Worm (Caenorhabditis elegans) whole organism, L4 larva: ENCODE data around the gene clpr-2.

Experiments used
- D1046.2 ChIP-seq: fragments of 200-800 bp; sonication (Bioruptor generic); IDR thresholded peaks from 2 replicates; pipeline ENCODE4 v1.3.6; 2022; ENCODE audit warnings: missing genetic modification characterization, missing compliant biosample characterization
- F10B5.3 ChIP-seq: sonication (generic microtip); optimal IDR thresholded peaks from 2 replicates; lab custom pipeline; 2016; ENCODE audit warnings: mild to moderate bottlenecking, missing genetic modification characterization, missing compliant biosample characterization
- F44E2.7 ChIP-seq: fragments of 200-800 bp; sonication (Bioruptor generic); IDR thresholded peaks from 2 replicates; pipeline ENCODE4 v2.1.2; 2022; ENCODE audit warnings: missing genetic modification characterization, missing compliant biosample characterization
- F49E8.2 ChIP-seq: sonication (generic microtip); optimal IDR thresholded peaks from 2 replicates; lab custom pipeline; 2016; ENCODE audit warnings: missing compliant biosample characterization, mild to moderate bottlenecking, missing genetic modification characterization, borderline replicate concordance
- R02D3.7 ChIP-seq: fragments of 150-350 bp; sonication (generic microtip); optimal IDR thresholded peaks from 3 replicates; lab custom pipeline; 2014; ENCODE audit warnings: missing biosample characterization, missing genetic modification characterization
- T26A8.4 ChIP-seq: fragments of 200-800 bp; sonication (Bioruptor generic); IDR thresholded peaks from 2 replicates; pipeline ENCODE4 v1.3.6; 2022; ENCODE audit warnings: missing genetic modification characterization, missing compliant biosample characterization
- Y5F2A.4 ChIP-seq: fragments of 200-800 bp; sonication (Bioruptor generic); optimal IDR thresholded peaks from 2 replicates; lab custom pipeline; 2018; ENCODE audit warnings: mild to moderate bottlenecking, missing genetic modification characterization, missing compliant biosample characterization
- ZK546.5 ChIP-seq, 2 experiments: sonication (generic microtip); optimal IDR thresholded peaks; 2 replicates each; lab custom pipeline; 2017; ENCODE audit warnings: missing biosample characterization in 2 of 2, missing genetic modification characterization in 2 of 2
- aha-1 ChIP-seq: fragments of 150-350 bp; peaks from one replicate; lab custom pipeline; 2014; ENCODE audit warnings: missing biosample characterization, missing genetic modification characterization
- aly-2 ChIP-seq: sonication (generic microtip); optimal IDR thresholded peaks from 2 replicates; lab custom pipeline; 2018; ENCODE audit warnings: missing biosample characterization, missing genetic modification characterization
- arid-1 ChIP-seq: fragments of 200-800 bp; sonication (Bioruptor generic); conservative IDR thresholded peaks from 2 replicates; pipeline ENCODE4 v1.3.6; 2022; ENCODE audit warnings: missing genetic modification reagents, missing genetic modification characterization, missing compliant biosample characterization
- attf-4 ChIP-seq: sonication (generic microtip); optimal IDR thresholded peaks from 3 replicates; lab custom pipeline; 2017; ENCODE audit warnings: missing biosample characterization, missing genetic modification characterization
- ceh-32 ChIP-seq: sonication (generic microtip); optimal IDR thresholded peaks from 2 replicates; lab custom pipeline; 2016; ENCODE audit warnings: mild to moderate bottlenecking, missing genetic modification characterization, missing compliant biosample characterization; ENCODE audit not compliant: poor library complexity
- dpl-1 ChIP-seq: fragments of 150-350 bp; optimal IDR thresholded peaks from 2 replicates; lab custom pipeline; 2014; ENCODE audit warnings: missing biosample characterization, missing genetic modification reagents, missing genetic modification characterization
- fos-1 ChIP-seq: fragments of 150-350 bp; optimal IDR thresholded peaks from 2 replicates; lab custom pipeline; 2014; ENCODE audit warnings: missing biosample characterization, missing genetic modification characterization
- hlh-30 ChIP-seq: sonication (generic microtip); optimal IDR thresholded peaks from 2 replicates; lab custom pipeline; 2017; ENCODE audit warnings: antibody characterized with exemption, mild to moderate bottlenecking, missing genetic modification characterization, missing compliant biosample characterization; ENCODE audit not compliant: insufficient read depth
- lim-7 ChIP-seq: fragments of 200-800 bp; sonication (Bioruptor generic); IDR thresholded peaks from 2 replicates; pipeline ENCODE4 v1.3.6; 2022; ENCODE audit warnings: missing genetic modification characterization, missing compliant biosample characterization
- lin-15B ChIP-seq: fragments of 150-350 bp; sonication (generic microtip); optimal IDR thresholded peaks from 3 replicates; lab custom pipeline; 2014; ENCODE audit warnings: missing biosample characterization, missing genetic modification characterization
- lsy-2 ChIP-seq, 2 experiments: fragments of 150-350 bp in 1 of 2; sonication (generic microtip) in 1 of 2; optimal IDR thresholded peaks; 2 replicates each; lab custom pipeline; 2014 to 2017; ENCODE audit warnings: missing biosample characterization in 2 of 2, missing genetic modification characterization in 2 of 2
- mdl-1 ChIP-seq, 2 experiments: fragments of 150-350 bp in 1 of 2; sonication (generic microtip) in 1 of 2; optimal IDR thresholded peaks; 2 replicates each; lab custom pipeline; 2014 to 2017; ENCODE audit warnings: missing biosample characterization in 2 of 2, missing genetic modification characterization in 2 of 2
- nhr-10 ChIP-seq: fragments of 150-350 bp; optimal IDR thresholded peaks from 2 replicates; lab custom pipeline; 2014; ENCODE audit warnings: missing biosample characterization, missing genetic modification characterization
- nhr-102 ChIP-seq: sonication (generic microtip); optimal IDR thresholded peaks from 2 replicates; lab custom pipeline; 2016; ENCODE audit warnings: mild to moderate bottlenecking, missing genetic modification characterization, moderate library complexity, missing compliant biosample characterization
- nhr-25 ChIP-seq: sonication (generic microtip); optimal IDR thresholded peaks from 2 replicates; lab custom pipeline; 2017; ENCODE audit warnings: missing genetic modification characterization, mild to moderate bottlenecking, missing compliant biosample characterization, antibody characterized with exemption, moderate library complexity, borderline replicate concordance; ENCODE audit not compliant: insufficient read depth
- nhr-41 ChIP-seq: fragments of 200-800 bp; sonication (Bioruptor generic); IDR thresholded peaks from 2 replicates; pipeline ENCODE4 v1.3.6; 2022; ENCODE audit warnings: missing genetic modification reagents, missing genetic modification characterization, missing compliant biosample characterization
- nhr-48 ChIP-seq: sonication (generic microtip); optimal IDR thresholded peaks from 2 replicates; lab custom pipeline; 2016; ENCODE audit warnings: mild to moderate bottlenecking, missing genetic modification characterization, missing compliant biosample characterization
- nhr-6 ChIP-seq: fragments of 150-350 bp; optimal IDR thresholded peaks from 2 replicates; lab custom pipeline; 2014; ENCODE audit warnings: missing biosample characterization, missing genetic modification characterization
- php-3 ChIP-seq: fragments of 200-800 bp; sonication (Bioruptor generic); IDR thresholded peaks from 2 replicates; pipeline ENCODE4 v1.3.6; 2022; ENCODE audit warnings: missing genetic modification reagents, missing genetic modification characterization, missing compliant biosample characterization
- rbr-2 ChIP-seq: sonication (generic microtip); optimal IDR thresholded peaks from 2 replicates; lab custom pipeline; 2016; ENCODE audit warnings: missing genotype, missing genetic modification characterization, missing compliant biosample characterization
- saeg-2 ChIP-seq: fragments of 200-800 bp; sonication (Bioruptor generic); IDR thresholded peaks from 2 replicates; pipeline ENCODE4 v1.3.6; 2022; ENCODE audit warnings: missing genetic modification reagents, missing genetic modification characterization, missing compliant biosample characterization
- set-16 ChIP-seq: fragments of 200-800 bp; sonication (Bioruptor generic); IDR thresholded peaks from 2 replicates; pipeline ENCODE4 v1.3.6; 2022; ENCODE audit warnings: missing genetic modification reagents, missing genetic modification characterization, missing compliant biosample characterization
- snpc-1.2 ChIP-seq: fragments of 200-800 bp; sonication (Bioruptor generic); IDR thresholded peaks from 2 replicates; pipeline ENCODE4 v1.3.6; 2022; ENCODE audit warnings: missing genetic modification reagents, missing genetic modification characterization, missing compliant biosample characterization
- unc-62 ChIP-seq, 3 experiments: fragments of 150-350 bp in 1 of 3; sonication (generic microtip); optimal IDR thresholded peaks in 2 of 3; peaks in 1 of 3; 1 replicate in 1 of 3; 2 replicates in 2 of 3; lab custom pipeline; 2014 to 2017; ENCODE audit warnings: missing biosample characterization in 3 of 3, missing genetic modification characterization in 3 of 3, missing genetic modification reagents in 3 of 3, missing genotype in 1 of 3
- vab-7 ChIP-seq: fragments of 200-800 bp; sonication (Bioruptor generic); IDR thresholded peaks from 2 replicates; pipeline ENCODE4 v1.3.6; 2022; ENCODE audit warnings: missing genetic modification reagents, missing genetic modification characterization, missing compliant biosample characterization
- zfp-3 ChIP-seq: fragments of 200-800 bp; sonication (Bioruptor generic); conservative IDR thresholded peaks from 2 replicates; pipeline ENCODE4 v1.3.6; 2022; ENCODE audit warnings: missing genetic modification reagents, missing genetic modification characterization, missing compliant biosample characterization
- ztf-11 ChIP-seq: fragments of 150-350 bp; optimal IDR thresholded peaks from 2 replicates; lab custom pipeline; 2014; ENCODE audit warnings: missing biosample characterization, missing genetic modification characterization

clpr-2 gene

ce11 chrII:1285514-1285913, 26.8 kb downstream of the clpr-2 start, which contains the start of the genes Y57G7A.6 and Y57G7A.3:
Gene Y57G7A.6, minus strand, starts transcription at chrII:1285614.
Gene Y57G7A.3, plus strand, starts transcription at chrII:1285782.
- no peak for TF ChIP-seq snpc-1.2
- no peak for TF ChIP-seq vab-7 (GFP tag; lab: Robert Waterston, UW)
- no peak for TF ChIP-seq saeg-2 (GFP tag; lab: Robert Waterston, UW)
- no peak for TF ChIP-seq lin-15B (tag; lab: Kevin White, UChicago)
- TF ChIP-seq arid-1 (GFP tag; lab: Robert Waterston, UW): no peak
- TF ChIP-seq ztf-11 (tag; lab: Kevin White, UChicago): no peak
- no peak for TF ChIP-seq F44E2.7
- TF ChIP-seq fos-1 (tag; lab: Kevin White, UChicago): no peak
- TF ChIP-seq F10B5.3 (tag; lab: Kevin White, UChicago): no peak
- TF ChIP-seq lim-7: no peak
- no peak for TF ChIP-seq zfp-3 (GFP tag; lab: Robert Waterston, UW)
- no peak for TF ChIP-seq ceh-32 (tag; lab: Kevin White, UChicago)
- no peak for TF ChIP-seq nhr-41
- no peak for TF ChIP-seq rbr-2
- TF ChIP-seq nhr-6 (tag; lab: Kevin White, UChicago): no peak
- TF ChIP-seq nhr-25 (tag; lab: Kevin White, UChicago): no peak
- no peak for TF ChIP-seq T26A8.4
- TF ChIP-seq nhr-102 (tag; lab: Kevin White, UChicago): no peak
- no peak for TF ChIP-seq attf-4
- no peak for TF ChIP-seq ZK546.5 (tag; optimal IDR thresholded peaks at IDR 0.05; lab: Kevin White, UChicago)

ce11 chrII:1293157-1293556, 34.4 kb downstream of the clpr-2 start, which contains the start of gene srz-64:
Gene srz-64, minus strand, starts transcription at chrII:1293257.
- TF ChIP-seq lin-15B (tag; lab: Kevin White, UChicago) (no peak), nhr-48 (no peak), D1046.2 (GFP tag; lab: Robert Waterston, UW) (no peak), aly-2 (no peak), hlh-30 (tag; lab: Kevin White, UChicago) (no peak), set-16 (GFP tag; lab: Robert Waterston, UW) (no peak), F49E8.2 (tag; lab: Kevin White, UChicago) (no peak), mdl-1 (tag; optimal IDR thresholded peaks at IDR 0.05; lab: Kevin White, UChicago) (no peak), Y5F2A.4 (no peak), aha-1 (tag; lab: Kevin White, UChicago) (no peak), nhr-10 (tag; lab: Kevin White, UChicago) (no peak), snpc-1.2 (no peak), dpl-1 (GFP tag; lab: Kevin White, UChicago) (no peak), F10B5.3 (tag; lab: Kevin White, UChicago) (no peak)
- TF ChIP-seq, all 104 proteins: peak for 0

- TF ChIP-seq aha-1 (tag; lab: Kevin White, UChicago): peak; percentile 41
- no peak for TF ChIP-seq lsy-2 (tag; optimal IDR thresholded peaks at IDR 0.05; lab: Kevin White, UChicago)
- TF ChIP-seq mdl-1 (tag; optimal IDR thresholded peaks at IDR 0.05; lab: Kevin White, UChicago): no peak
- no peak for TF ChIP-seq aly-2
- no peak for TF ChIP-seq zfp-3 (GFP tag; lab: Robert Waterston, UW)
- TF ChIP-seq R02D3.7 (tag; lab: Kevin White, UChicago): no peak
- TF ChIP-seq Y5F2A.4: no peak
These were observed 37.0 kb downstream of the clpr-2 start, which contains the start of gene Y57G7A.2 for ce11 chrII:1295776-1296175. Gene Y57G7A.2, plus strand, starts transcription at chrII:1296076.

- no peak for TF ChIP-seq dpl-1 (GFP tag; lab: Kevin White, UChicago)
- TF ChIP-seq unc-62 (GFP tag; optimal IDR thresholded peaks at IDR 0.05 in 1 of 2; lab: Kevin White, UChicago): peak in 1 of 2 experiments; percentile 91
- TF ChIP-seq unc-62 (tag; optimal IDR thresholded peaks at IDR 0.05; lab: Kevin White, UChicago): no peak
- TF ChIP-seq php-3 (GFP tag; lab: Robert Waterston, UW): no peak
These were observed 38.4 kb downstream of the clpr-2 start for ce11 chrII:1297044-1297696.
